Worm (Caenorhabditis elegans): Measurements from ENCODE around the gene par-1.
A peak's percentile ranks its signal among the peaks of the same experiment; 100 is the strongest.

Gene par-1

DNA sequence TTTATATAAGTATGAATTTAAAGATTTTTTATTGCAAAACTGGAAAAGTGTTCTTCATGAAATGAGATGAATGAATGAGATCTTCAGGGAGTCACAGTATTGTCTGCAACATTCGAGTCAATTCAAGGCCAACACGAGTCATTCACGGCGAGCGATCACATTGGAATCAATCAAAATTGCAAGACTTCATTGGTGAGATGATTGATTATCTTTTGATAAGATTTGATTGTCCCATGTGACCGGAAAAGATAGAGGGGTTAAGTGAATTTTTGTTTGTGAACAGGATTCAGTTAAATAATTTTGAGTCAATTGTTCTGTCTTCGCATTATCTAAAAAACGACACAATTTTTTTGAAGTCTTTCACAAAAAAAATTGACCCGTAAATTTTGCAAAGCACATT lies 50.2 kb downstream of the par-1 start:
- peak; percentile 9 for TF ChIP-seq unc-55 (GFP tag; optimal IDR thresholded peaks at IDR 0.05)
- no peak for TF ChIP-seq ceh-34 (tag; optimal IDR thresholded peaks at IDR 0.05)

DNA sequence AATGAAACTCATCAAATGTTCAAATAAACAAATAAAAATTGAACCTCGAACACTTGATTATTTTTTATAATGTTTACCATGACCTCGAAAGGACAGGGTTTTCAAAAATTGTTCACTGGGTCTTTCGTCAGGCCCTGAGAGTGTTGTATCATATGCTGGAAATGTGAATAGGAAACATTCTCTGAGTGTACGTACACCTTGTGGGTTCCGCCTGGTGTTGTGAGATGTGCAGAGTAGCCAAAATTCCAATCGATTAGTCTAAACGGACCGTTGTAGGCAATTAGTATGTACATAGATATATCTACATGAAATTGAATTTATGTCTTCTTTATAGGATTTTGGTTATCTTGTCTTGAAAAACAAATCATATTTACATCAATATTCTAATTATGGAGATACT lies 50.6 kb downstream of the par-1 start:
- no peak for TF ChIP-seq sox-2 (GFP tag; IDR thresholded peaks at IDR 0.05)

DNA sequence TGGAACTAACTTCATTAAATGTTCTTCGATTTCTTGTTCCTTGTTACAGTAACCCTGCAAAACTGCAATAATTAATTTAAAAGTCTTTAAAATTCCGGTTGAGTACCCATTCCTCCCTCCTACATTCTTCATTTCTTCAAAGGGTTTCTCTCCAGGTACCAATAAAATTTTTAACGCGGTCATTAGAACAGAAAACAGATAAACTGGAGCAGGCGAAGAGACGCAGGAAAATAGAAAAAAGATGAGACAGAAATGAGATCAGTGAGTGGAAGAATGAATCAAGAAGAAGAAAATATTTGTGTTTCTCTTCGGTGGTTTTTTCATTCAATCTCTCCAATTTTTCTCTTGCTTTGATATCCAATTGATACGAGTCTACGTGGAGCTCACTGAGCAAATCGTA lies 51.4 kb downstream of the par-1 start, which contains the start of gene D1086.8:
Gene D1086.8, plus strand, starts transcription at position 301 of the 400 bp plus-strand sequence.
- TF ChIP-seq nhr-232 (tag; optimal IDR thresholded peaks at IDR 0.05) (no peak), zip-5 (tag; optimal IDR thresholded peaks at IDR 0.05) (no peak), madf-2 (tag; optimal IDR thresholded peaks at IDR 0.05) (no peak), unc-55 (GFP tag; optimal IDR thresholded peaks at IDR 0.05) (no peak), elt-4 (tag; optimal IDR thresholded peaks at IDR 0.05) (no peak), pqm-1 (tag; optimal IDR thresholded peaks at IDR 0.05) (no peak), ceh-22 (tag; optimal IDR thresholded peaks at IDR 0.05) (no peak), eyg-1 (tag; optimal IDR thresholded peaks at IDR 0.05) (no peak), ahr-1 (tag; optimal IDR thresholded peaks at IDR 0.05) (no peak), ceh-18 (tag; optimal IDR thresholded peaks at IDR 0.05) (no peak), ceh-9 (tag; optimal IDR thresholded peaks at IDR 0.05) (no peak), ceh-24 (tag; optimal IDR thresholded peaks at IDR 0.05) (no peak), pax-1 (tag; optimal IDR thresholded peaks at IDR 0.05) (no peak), unc-86 (tag; optimal IDR thresholded peaks at IDR 0.05) (no peak), ets-4 (tag; optimal IDR thresholded peaks at IDR 0.05) (no peak), hlh-30 (tag; optimal IDR thresholded peaks at IDR 0.05; ENCODE audit: insufficient read depth) (no peak), ref-2 (tag; optimal IDR thresholded peaks at IDR 0.05) (no peak), hlh-6 (tag; optimal IDR thresholded peaks at IDR 0.05) (no peak), pha-2 (tag; optimal IDR thresholded peaks at IDR 0.05) (no peak)

DNA sequence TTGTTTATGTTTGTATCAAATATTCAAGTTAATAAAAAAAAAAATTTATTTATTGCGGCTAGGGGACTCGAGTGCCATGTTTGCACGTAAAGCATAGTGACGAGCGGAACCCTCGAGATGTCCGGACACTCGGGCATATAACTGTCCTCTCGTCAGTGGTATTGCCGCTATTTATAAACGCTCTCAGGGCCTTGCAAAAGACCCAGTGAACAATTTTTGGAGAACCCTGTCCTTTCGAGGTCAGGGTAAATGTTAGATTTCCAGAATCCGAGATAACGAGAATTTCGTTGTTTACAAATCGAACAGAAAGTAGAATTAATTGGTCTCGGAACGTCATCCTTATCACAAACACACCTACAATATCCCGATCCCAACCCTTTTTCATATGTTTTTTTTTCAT lies 52.8 kb downstream of the par-1 start, which contains the start of gene D1086.3:
Gene D1086.3, plus strand, starts transcription at position 390 of the 400 bp plus-strand sequence.
- TF ChIP-seq ama-1 (optimal IDR thresholded peaks at IDR 0.05) (peak; percentile 72), K02D7.2 (tag; optimal IDR thresholded peaks at IDR 0.05) (no peak), ztf-16 (tag; optimal IDR thresholded peaks at IDR 0.05) (no peak)

DNA sequence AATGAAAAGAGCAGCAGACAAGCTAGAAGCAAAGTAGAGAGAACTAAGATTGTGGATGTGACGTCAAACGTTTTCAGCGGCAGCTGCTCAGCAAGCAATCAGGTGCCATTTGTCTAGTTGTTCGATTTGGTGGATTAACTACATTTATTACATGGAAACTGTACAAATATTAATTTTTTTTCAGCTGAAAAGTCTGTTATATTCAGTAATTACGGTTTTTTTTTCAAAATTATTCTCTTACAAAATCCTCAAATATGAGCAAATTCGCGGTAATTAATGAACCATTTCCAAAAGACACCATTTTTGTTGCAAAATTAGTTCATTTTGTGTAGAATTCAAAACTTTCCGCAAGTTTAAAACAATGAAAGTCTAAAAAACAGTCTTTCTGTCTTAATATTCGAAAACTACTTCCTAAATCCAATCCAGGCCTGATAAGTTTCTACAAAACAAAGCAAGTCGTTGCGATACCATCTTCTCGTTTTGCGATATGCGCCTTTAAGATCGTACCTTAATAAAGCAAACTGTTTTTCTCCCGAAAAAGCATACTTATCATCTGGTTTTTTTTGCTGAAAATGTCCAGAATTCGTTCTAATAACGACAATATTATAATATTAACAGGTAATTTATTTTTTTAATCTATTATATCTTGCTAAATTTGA lies 54.7 kb downstream of the par-1 start, which contains the start of the genes D1086.5 and him-5:
Gene D1086.5, minus strand, starts transcription at position 51 of the 659 bp plus-strand sequence.
Gene him-5, plus strand, starts transcription at position 118 of the 659 bp plus-strand sequence.
- TF ChIP-seq fkh-10 (GFP tag; optimal IDR thresholded peaks at IDR 0.05): no peak
- no peak for TF ChIP-seq ceh-14 (tag; optimal IDR thresholded peaks at IDR 0.05)
- no peak for TF ChIP-seq nhr-232 (tag; optimal IDR thresholded peaks at IDR 0.05)
- no peak for TF ChIP-seq pros-1 (tag; optimal IDR thresholded peaks at IDR 0.05)
- no peak for TF ChIP-seq tbx-7 (tag; optimal IDR thresholded peaks at IDR 0.05)
- no peak for TF ChIP-seq ceh-48 (tag; optimal IDR thresholded peaks at IDR 0.05)
- no peak for TF ChIP-seq nhr-11 (tag; optimal IDR thresholded peaks at IDR 0.05)
- no peak for TF ChIP-seq unc-42 (tag; optimal IDR thresholded peaks at IDR 0.05)
- TF ChIP-seq lin-11 (tag; optimal IDR thresholded peaks at IDR 0.05): no peak

DNA sequence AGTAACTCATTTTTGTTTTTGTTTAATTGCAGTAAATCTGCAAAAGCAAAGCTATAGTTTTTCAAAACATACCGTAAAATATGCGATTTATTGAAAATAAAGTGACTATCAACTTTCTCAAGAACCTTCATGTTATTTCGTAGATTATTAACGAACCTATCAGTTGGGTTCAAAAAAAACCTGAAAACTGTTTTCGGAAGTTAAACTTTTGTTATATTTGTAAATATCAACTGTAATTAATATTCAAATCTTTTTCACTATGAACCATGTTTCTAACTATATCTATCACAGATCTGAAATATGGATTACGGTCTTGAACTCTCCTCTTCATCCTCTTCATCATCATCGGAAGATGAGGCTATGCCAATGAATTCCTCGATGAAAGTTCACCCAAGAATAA lies 57.1 kb downstream of the par-1 start, which contains the start of gene D1086.19:
Gene D1086.19, plus strand, starts transcription at position 301 of the 400 bp plus-strand sequence.
- no peak for TF ChIP-seq K09A11.1 (tag; optimal IDR thresholded peaks at IDR 0.05; ENCODE audit: insufficient read depth)
- no peak for TF ChIP-seq nfya-1 (tag; optimal IDR thresholded peaks at IDR 0.05)
- TF ChIP-seq pax-1 (tag; optimal IDR thresholded peaks at IDR 0.05): no peak
- TF ChIP-seq sox-2 (GFP tag; IDR thresholded peaks at IDR 0.05): no peak
- no peak for TF ChIP-seq sdc-2 (tag; optimal IDR thresholded peaks at IDR 0.05)
- no peak for TF ChIP-seq ref-2 (tag; optimal IDR thresholded peaks at IDR 0.05)
- TF ChIP-seq K02D7.2 (tag; optimal IDR thresholded peaks at IDR 0.05): no peak
- TF ChIP-seq ceh-45 (GFP tag; IDR thresholded peaks at IDR 0.05): no peak
- no peak for TF ChIP-seq mec-3 (tag; optimal IDR thresholded peaks at IDR 0.05; ENCODE audit: borderline replicate concordance)
- TF ChIP-seq ceh-14 (tag; optimal IDR thresholded peaks at IDR 0.05): no peak
- no peak for TF ChIP-seq tbx-7 (tag; optimal IDR thresholded peaks at IDR 0.05)
- no peak for TF ChIP-seq ets-4 (tag; optimal IDR thresholded peaks at IDR 0.05)
